Worm (Caenorhabditis elegans) whole organism, mixed stage, embryonic: Measurements from ENCODE around the gene Y43E12A.2.

ENCODE experiments used
- bed-3 ChIP-seq: fragments of 200-800 bp; sonication (Bioruptor generic); optimal IDR thresholded peaks from 3 replicates; lab custom pipeline; 2018; ENCODE audit warnings: mild to moderate bottlenecking, missing genetic modification characterization, moderate library complexity, missing compliant biosample characterization
- blmp-1 ChIP-seq: fragments of 150-350 bp; optimal IDR thresholded peaks from 2 replicates; lab custom pipeline; 2014; ENCODE audit warnings: missing biosample characterization, missing genetic modification characterization
- ceh-39 ChIP-seq: fragments of 150-350 bp; optimal IDR thresholded peaks from 2 replicates; lab custom pipeline; 2014; ENCODE audit warnings: missing biosample characterization, missing genetic modification characterization
- ceh-43 ChIP-seq: fragments of 200-800 bp; sonication (Bioruptor generic); optimal IDR thresholded peaks from 2 replicates; lab custom pipeline; 2018; ENCODE audit warnings: mild to moderate bottlenecking, missing genetic modification characterization, moderate library complexity, missing compliant biosample characterization
- ceh-83 ChIP-seq: fragments of 200-800 bp; sonication (Bioruptor generic); optimal IDR thresholded peaks from 2 replicates; lab custom pipeline; 2018; ENCODE audit warnings: mild to moderate bottlenecking, missing genetic modification characterization, missing compliant biosample characterization
- ces-1 ChIP-seq: fragments of 150-350 bp; optimal IDR thresholded peaks from 2 replicates; lab custom pipeline; 2014; ENCODE audit warnings: missing biosample characterization, missing genetic modification reagents, missing genetic modification characterization
- cnd-1 ChIP-seq: fragments of 200-800 bp; sonication (Bioruptor generic); optimal IDR thresholded peaks from 2 replicates; lab custom pipeline; 2018; ENCODE audit warnings: mild to moderate bottlenecking, missing genetic modification characterization, missing compliant biosample characterization
- elt-3 ChIP-seq: fragments of 150-350 bp; optimal IDR thresholded peaks from 2 replicates; lab custom pipeline; 2014; ENCODE audit warnings: missing biosample characterization, missing genetic modification characterization
- flh-1 ChIP-seq: fragments of 200-800 bp; sonication (Bioruptor generic); optimal IDR thresholded peaks from 2 replicates; lab custom pipeline; 2018; ENCODE audit warnings: mild to moderate bottlenecking, missing genetic modification characterization, moderate library complexity, missing compliant biosample characterization
- ham-2 ChIP-seq: fragments of 200-800 bp; sonication (Bioruptor generic); optimal IDR thresholded peaks from 2 replicates; lab custom pipeline; 2018; ENCODE audit warnings: mild to moderate bottlenecking, missing genetic modification characterization, missing compliant biosample characterization
- hlh-1 ChIP-seq: fragments of 150-350 bp; optimal IDR thresholded peaks from 2 replicates; lab custom pipeline; 2014; ENCODE audit warnings: missing biosample characterization, missing genetic modification reagents, missing genetic modification characterization
- lin-13 ChIP-seq: fragments of 150-350 bp; optimal IDR thresholded peaks from 2 replicates; lab custom pipeline; 2014; ENCODE audit warnings: missing biosample characterization, missing genetic modification characterization
- lin-32 ChIP-seq: fragments of 200-800 bp; sonication (Bioruptor generic); optimal IDR thresholded peaks from 2 replicates; lab custom pipeline; 2018; ENCODE audit warnings: mild to moderate bottlenecking, missing genetic modification characterization, missing compliant biosample characterization
- lsy-2 ChIP-seq: fragments of 150-350 bp; optimal IDR thresholded peaks from 2 replicates; lab custom pipeline; 2014; ENCODE audit warnings: missing biosample characterization, missing genetic modification characterization
- mab-5 ChIP-seq: fragments of 150-350 bp; optimal IDR thresholded peaks from 2 replicates; lab custom pipeline; 2014; ENCODE audit warnings: missing biosample characterization, missing genetic modification characterization
- mls-2 ChIP-seq: sonication (generic microtip); optimal IDR thresholded peaks from 2 replicates; lab custom pipeline; 2016; ENCODE audit warnings: mild to moderate bottlenecking, missing genetic modification characterization, moderate library complexity, missing compliant biosample characterization
- nhr-12 ChIP-seq: fragments of 150-350 bp; optimal IDR thresholded peaks from 2 replicates; lab custom pipeline; 2014; ENCODE audit warnings: missing biosample characterization, missing genetic modification characterization
- nhr-237 ChIP-seq: fragments of 150-350 bp; optimal IDR thresholded peaks from 2 replicates; lab custom pipeline; 2014; ENCODE audit warnings: missing biosample characterization, missing genetic modification characterization
- nhr-28 ChIP-seq: fragments of 150-350 bp; optimal IDR thresholded peaks from 2 replicates; lab custom pipeline; 2014; ENCODE audit warnings: missing biosample characterization, missing genetic modification characterization
- nhr-76 ChIP-seq: sonication (generic microtip); optimal IDR thresholded peaks from 2 replicates; lab custom pipeline; 2017; ENCODE audit warnings: missing biosample characterization, missing genetic modification characterization
- pha-4 ChIP-seq: fragments of 150-350 bp; optimal IDR thresholded peaks from 2 replicates; lab custom pipeline; 2018; ENCODE audit warnings: missing biosample characterization, missing genetic modification reagents, missing genetic modification characterization
- sem-2 ChIP-seq: fragments of 200-800 bp; sonication (Bioruptor generic); optimal IDR thresholded peaks from 2 replicates; lab custom pipeline; 2018; ENCODE audit warnings: mild to moderate bottlenecking, missing genetic modification characterization, missing compliant biosample characterization
- snpc-4 ChIP-seq: fragments of 150-350 bp; optimal IDR thresholded peaks from 2 replicates; lab custom pipeline; 2014; ENCODE audit warnings: missing biosample characterization, missing genetic modification characterization
- sptf-1 ChIP-seq: sonication (generic microtip); optimal IDR thresholded peaks from 2 replicates; lab custom pipeline; 2017; ENCODE audit warnings: mild to moderate bottlenecking, missing genetic modification characterization, moderate library complexity, missing compliant biosample characterization
- tbx-8 ChIP-seq: fragments of 200-800 bp; sonication (Bioruptor generic); optimal IDR thresholded peaks from 2 replicates; lab custom pipeline; 2018; ENCODE audit warnings: mild to moderate bottlenecking, missing genetic modification characterization, moderate library complexity, missing compliant biosample characterization
- unc-120 ChIP-seq: sonication (generic microtip); optimal IDR thresholded peaks from 2 replicates; lab custom pipeline; 2017; ENCODE audit warnings: missing genetic modification characterization, missing compliant biosample characterization; ENCODE audit not compliant: poor library complexity, severe bottlenecking
- unc-39 ChIP-seq: fragments of 150-350 bp; optimal IDR thresholded peaks from 2 replicates; lab custom pipeline; 2014; ENCODE audit warnings: missing biosample characterization, missing genetic modification characterization
- unc-62 ChIP-seq: fragments of 150-350 bp; optimal IDR thresholded peaks from 2 replicates; lab custom pipeline; 2014; ENCODE audit warnings: missing biosample characterization, missing genetic modification reagents, missing genetic modification characterization
- zip-8 ChIP-seq: fragments of 150-350 bp; optimal IDR thresholded peaks from 2 replicates; lab custom pipeline; 2014; ENCODE audit warnings: missing biosample characterization, missing genetic modification characterization

Gene Y43E12A.2

DNA sequence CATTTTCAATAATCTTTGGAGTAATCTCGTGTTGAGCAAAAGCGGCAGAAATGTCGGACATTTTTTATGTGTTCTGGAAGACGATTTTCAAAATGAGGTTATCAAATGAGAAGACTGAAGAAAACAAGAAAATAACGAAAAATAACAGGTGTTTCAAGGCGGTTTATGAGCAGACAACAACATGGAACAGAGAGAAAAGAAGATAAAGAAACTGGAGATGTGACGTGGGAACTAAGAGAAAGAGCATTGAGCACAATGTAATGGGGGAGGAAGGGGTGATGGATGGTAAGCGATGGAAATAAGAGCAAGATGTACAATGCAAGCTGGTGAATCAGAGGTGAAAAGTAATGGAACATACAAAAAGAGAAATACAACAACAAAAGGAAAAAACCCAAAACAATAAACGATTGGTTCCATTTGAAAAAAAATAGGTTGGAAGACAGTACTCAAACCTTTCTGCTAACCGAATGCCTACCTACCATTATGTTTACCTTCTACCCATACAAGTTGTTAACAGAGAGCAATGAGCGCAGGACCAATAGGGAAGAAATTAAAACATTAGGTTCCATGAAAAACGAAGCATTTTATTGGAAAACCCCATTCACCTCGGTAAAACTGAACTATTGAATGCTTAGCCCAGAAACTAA, 24.2 kb upstream of the Y43E12A.2 start, which contains the start of gene Y69E1A.5:
Y69E1A.5 (minus strand) TSS at position 73 of the 647 bp plus-strand sequence.
- TF ChIP-seq unc-62 (GFP tag; lab: Kevin White, UChicago) (peak; percentile 40), hlh-1 (tag; lab: Kevin White, UChicago) (peak; percentile 82), flh-1 (GFP tag; lab: Kevin White, UChicago) (no peak), zip-8 (no peak), mab-5 (tag; lab: Kevin White, UChicago) (peak; percentile 31), lin-13 (no peak)
- TF ChIP-seq, all 35 proteins: peak for 3

DNA sequence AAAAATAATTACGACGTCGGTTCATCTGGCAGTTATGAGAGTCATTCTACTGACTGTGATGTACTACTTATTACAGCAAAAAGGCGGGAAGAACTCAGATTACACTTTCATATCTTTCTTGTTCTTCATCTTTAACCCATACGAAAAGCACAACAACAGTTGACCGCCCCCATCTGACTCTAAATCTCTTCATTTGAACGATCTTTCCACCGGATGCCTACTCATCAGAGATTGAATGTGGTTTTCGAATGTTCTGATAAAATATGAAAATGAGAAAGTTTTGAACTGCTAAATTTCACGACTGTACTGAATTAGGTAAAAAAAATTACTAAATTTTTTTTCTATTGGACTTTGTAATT, 23.7 kb upstream of the Y43E12A.2 start, which contains the start of gene sri-19:
sri-19 (plus strand) TSS at position 143 of the 359 bp plus-strand sequence.
- TF ChIP-seq nhr-237 (tag; lab: Kevin White, UChicago) (no peak), sem-2 (GFP tag; lab: Kevin White, UChicago) (no peak), blmp-1 (no peak), hlh-1 (tag; lab: Kevin White, UChicago) (peak; percentile 82), ces-1 (no peak), flh-1 (GFP tag; lab: Kevin White, UChicago) (no peak), unc-120 (tag; lab: Kevin White, UChicago) (peak; percentile 21)

DNA sequence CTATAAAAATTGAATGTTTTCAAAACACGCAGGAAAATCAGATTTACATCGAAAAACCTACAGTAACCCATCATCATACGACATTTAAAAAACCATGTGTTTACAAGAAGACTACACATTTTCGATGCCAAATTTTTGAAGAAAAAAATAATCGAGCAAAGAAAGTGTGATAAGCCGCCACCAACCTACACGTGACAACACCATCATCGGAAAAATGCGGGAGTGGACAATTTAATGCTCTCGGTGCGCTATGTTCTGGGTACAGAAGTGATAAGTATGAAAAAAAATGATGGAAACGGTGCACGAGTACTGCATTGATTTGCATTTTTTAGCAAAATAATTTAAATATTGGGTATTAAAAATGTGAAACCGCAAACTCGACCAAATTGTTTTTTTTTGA, 17.2 kb upstream of the Y43E12A.2 start:
- no peak for TF ChIP-seq zip-8
- TF ChIP-seq lin-32 (GFP tag; lab: Kevin White, UChicago) = no peak
- no peak for TF ChIP-seq hlh-1 (tag; lab: Kevin White, UChicago)
- TF ChIP-seq ham-2 (GFP tag; lab: Kevin White, UChicago) = no peak
- no peak for TF ChIP-seq bed-3 (GFP tag; lab: Kevin White, UChicago)
- TF ChIP-seq nhr-12 (tag; lab: Kevin White, UChicago) = no peak
- no peak for TF ChIP-seq nhr-76 (tag; lab: Kevin White, UChicago)
- TF ChIP-seq snpc-4 (tag; lab: Kevin White, UChicago) = no peak
- TF ChIP-seq, all 35 proteins: peak for 0

DNA sequence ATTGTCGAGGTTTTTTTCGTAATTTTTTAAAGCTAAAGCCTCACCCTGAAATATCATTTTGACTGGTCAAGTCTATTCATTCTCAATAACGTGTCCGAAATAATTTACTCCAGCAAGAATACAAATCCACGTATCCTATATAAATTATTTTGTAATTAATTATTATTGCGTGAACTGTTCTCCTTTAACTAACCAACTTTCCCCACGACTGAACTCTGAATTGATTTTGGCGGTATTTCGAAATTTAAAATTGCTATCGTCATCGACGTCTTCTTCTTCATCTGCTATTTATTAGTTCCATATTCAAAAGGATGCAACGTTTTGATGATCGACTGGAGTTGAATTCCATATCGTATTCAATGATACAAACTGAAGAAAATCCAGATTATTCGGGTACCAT, 15.5 kb upstream of the Y43E12A.2 start, which contains the start of the genes aqp-3 and Y69E1A.8:
aqp-3 (minus strand) TSS at position 101 of the 400 bp plus-strand sequence.
Y69E1A.8 (plus strand) TSS at position 246 of the 400 bp plus-strand sequence.
- TF ChIP-seq tbx-8 (GFP tag; lab: Kevin White, UChicago) (no peak), nhr-28 (tag; lab: Kevin White, UChicago) (no peak), hlh-1 (tag; lab: Kevin White, UChicago) (no peak), unc-62 (GFP tag; lab: Kevin White, UChicago) (no peak), nhr-237 (tag; lab: Kevin White, UChicago) (no peak), ces-1 (no peak), lsy-2 (tag; lab: Kevin White, UChicago) (no peak), mab-5 (tag; lab: Kevin White, UChicago) (no peak), flh-1 (GFP tag; lab: Kevin White, UChicago) (no peak), unc-120 (tag; lab: Kevin White, UChicago) (no peak), ceh-43 (GFP tag; lab: Kevin White, UChicago) (no peak), blmp-1 (no peak), sem-2 (GFP tag; lab: Kevin White, UChicago) (no peak)

DNA sequence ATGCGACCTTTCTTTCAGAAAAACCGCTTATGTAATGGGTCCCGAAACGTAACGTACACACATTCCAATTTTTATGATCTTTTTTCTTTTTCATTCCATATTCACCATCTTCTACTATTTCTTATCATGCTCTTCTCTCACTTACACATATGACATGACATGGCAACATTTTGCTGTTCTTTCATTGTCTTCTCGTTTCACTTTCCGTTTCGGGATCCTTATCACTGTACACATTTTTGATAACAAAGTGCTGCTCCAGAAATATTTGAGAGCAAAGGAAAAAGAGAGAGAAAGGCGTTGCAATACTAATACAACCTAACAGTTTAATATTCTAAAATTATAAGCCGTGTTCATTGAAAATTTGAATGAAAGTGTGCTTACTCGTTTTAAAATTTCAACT, 11.5 kb upstream of the Y43E12A.2 start:
- TF ChIP-seq lin-32 (GFP tag; lab: Kevin White, UChicago) (no peak), nhr-76 (tag; lab: Kevin White, UChicago) (no peak), unc-39 (tag; lab: Kevin White, UChicago) (no peak), nhr-12 (tag; lab: Kevin White, UChicago) (no peak), cnd-1 (tag; lab: Kevin White, UChicago) (no peak), pha-4 (tag; lab: Kevin White, UChicago) (no peak), ceh-39 (no peak), lsy-2 (tag; lab: Kevin White, UChicago) (no peak), ceh-83 (GFP tag; lab: Kevin White, UChicago) (no peak), nhr-237 (tag; lab: Kevin White, UChicago) (no peak), lin-13 (no peak), ces-1 (no peak), bed-3 (GFP tag; lab: Kevin White, UChicago) (no peak), nhr-28 (tag; lab: Kevin White, UChicago) (no peak), mls-2 (tag; lab: Kevin White, UChicago) (no peak), sptf-1 (tag; lab: Kevin White, UChicago) (no peak), ceh-43 (GFP tag; lab: Kevin White, UChicago) (no peak), elt-3 (tag; lab: Kevin White, UChicago) (no peak)
